Fruit fly (Drosophila melanogaster) S2 (cell line): ENCODE results near the gene Drak.

Experiments
- CG8478 ChIP-seq: fragments of >200 bp; optimal IDR thresholded peaks from 2 replicates; lab custom pipeline; 2018
- CTCF ChIP-seq, 2 experiments: fragments of >200 bp; optimal IDR thresholded peaks; 2 replicates each; lab custom pipeline; 2018

dm6 chrX:11511955-11512354, 19.0 kb downstream of the Drak start:
- TF ChIP-seq CG8478 (lab: Kevin White, UChicago), result no peak
- no peak for TF ChIP-seq CTCF (optimal IDR thresholded peaks at IDR 0.05; lab: Kevin White, UChicago)
